Worm (Caenorhabditis elegans): ENCODE measurements around the gene F17C11.26.

ce11 chrV:10949511-10949910 is 8.3 kb downstream of the F17C11.26 start, which contains the start of gene col-153:
- no peak for TF ChIP-seq pha-4 (tag; optimal IDR thresholded peaks at IDR 0.05)
- no peak for TF ChIP-seq nhr-76 (tag; optimal IDR thresholded peaks at IDR 0.05)
- TF ChIP-seq ceh-39 (tag; optimal IDR thresholded peaks at IDR 0.05): no peak
